Fruit fly (Drosophila melanogaster): ENCODE data around the gene CG32579.

Gene CG32579

DNA sequence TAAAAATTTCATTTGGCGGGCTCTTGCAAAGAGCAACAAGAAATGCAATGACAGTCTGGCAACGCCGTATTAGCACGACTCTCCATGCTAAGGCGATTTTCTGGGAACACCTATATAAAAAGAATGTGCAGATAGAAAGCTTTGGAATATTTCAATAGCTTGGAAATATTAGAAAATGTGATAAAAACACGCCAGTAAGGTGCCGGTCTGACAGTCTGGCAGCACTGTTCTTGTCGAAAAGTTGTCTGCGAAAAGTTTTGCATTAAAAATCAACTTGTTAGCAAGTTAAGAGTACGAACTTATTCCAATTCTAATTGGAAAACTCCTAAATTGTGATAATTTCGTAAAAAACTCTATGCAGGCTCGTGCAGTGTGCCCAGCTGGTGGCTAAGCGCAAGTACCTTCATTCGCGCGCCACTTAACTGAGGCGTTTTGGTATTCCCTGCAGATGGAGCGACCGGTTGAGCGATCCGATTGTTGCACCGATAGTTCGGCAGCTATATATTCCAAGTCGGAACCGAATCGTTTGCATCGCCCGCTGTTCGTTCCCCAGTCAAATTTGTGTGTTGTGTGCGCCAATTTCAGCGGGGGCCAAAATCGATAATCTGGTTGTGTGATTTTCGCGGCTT, 45.1 kb upstream of the CG32579 start, which contains the start of gene eas (continued):
- TF ChIP-seq CG11247 (GFP tag; IDR thresholded peaks at IDR 0.05) = no peak
- no peak for TF ChIP-seq CG3163 (GFP tag; optimal IDR thresholded peaks at IDR 0.05)
- TF ChIP-seq pfk (GFP tag; optimal IDR thresholded peaks at IDR 0.05) = no peak
- TF ChIP-seq fd3F (GFP tag; optimal IDR thresholded peaks at IDR 0.05) = no peak
- TF ChIP-seq Nf-YA (GFP tag; IDR thresholded peaks at IDR 0.05) = no peak
- no peak for TF ChIP-seq Mrtf (GFP tag; IDR thresholded peaks at IDR 0.05)
- TF ChIP-seq CG34224 (GFP tag; IDR thresholded peaks at IDR 0.05; ENCODE audit: partially characterized antibody) = peak; percentile 70
- no peak for TF ChIP-seq CG4854 (GFP tag; optimal IDR thresholded peaks at IDR 0.05)
- TF ChIP-seq D19B (GFP tag; optimal IDR thresholded peaks at IDR 0.05) = no peak
- no peak for TF ChIP-seq Atf-2 (GFP tag; optimal IDR thresholded peaks at IDR 0.05)
- TF ChIP-seq so (GFP tag; IDR thresholded peaks at IDR 0.05) = no peak
- peak; percentile 18 for TF ChIP-seq schlank (tag; optimal IDR thresholded peaks at IDR 0.05)
- TF ChIP-seq Bdp1 (GFP tag; optimal IDR thresholded peaks at IDR 0.05) = no peak
- TF ChIP-seq trem (tag; optimal IDR thresholded peaks at IDR 0.05) = peak; percentile 48
- TF ChIP-seq CrebB (tag; optimal IDR thresholded peaks at IDR 0.05) = no peak
- TF ChIP-seq H15 (GFP tag; IDR thresholded peaks at IDR 0.05) = no peak
- no peak for TF ChIP-seq CG3281 (GFP tag; optimal IDR thresholded peaks at IDR 0.05)
- peak; percentile 36 for TF ChIP-seq tin (GFP tag; optimal IDR thresholded peaks at IDR 0.05)
- TF ChIP-seq CG14965 (GFP tag; optimal IDR thresholded peaks at IDR 0.05; ENCODE audit: borderline replicate concordance) = no peak
- peak; percentile 87 for TF ChIP-seq BEAF-32 (GFP tag; optimal IDR thresholded peaks at IDR 0.05)
- no peak for TF ChIP-seq CG5953 (GFP tag; IDR thresholded peaks at IDR 0.05)
- TF ChIP-seq CG3407 (GFP tag; optimal IDR thresholded peaks at IDR 0.05) = no peak
- TF ChIP-seq CG10543 (GFP tag; optimal IDR thresholded peaks at IDR 0.05) = no peak
- no peak for TF ChIP-seq maf-S (GFP tag; optimal IDR thresholded peaks at IDR 0.05)
- TF ChIP-seq Sry-δ (GFP tag; optimal IDR thresholded peaks at IDR 0.05) = peak; percentile 86
- TF ChIP-seq hb (GFP tag; IDR thresholded peaks at IDR 0.05; ENCODE audit: partially characterized antibody) = peak; percentile 70
- TF ChIP-seq chm (GFP tag; IDR thresholded peaks at IDR 0.05) = peak; percentile 59; the same call in 1 of the 2 replicates
- TF ChIP-seq croc (GFP tag; conservative IDR thresholded peaks at IDR 0.05) = no peak
- no peak for TF ChIP-seq ab (GFP tag; optimal IDR thresholded peaks at IDR 0.05)
- peak; percentile 70 for TF ChIP-seq bbx (GFP tag; IDR thresholded peaks at IDR 0.05; ENCODE audit: partially characterized antibody)
- TF ChIP-seq bab2 (GFP tag; optimal IDR thresholded peaks at IDR 0.05) = no peak
- no peak for TF ChIP-seq CG11696 (GFP tag; IDR thresholded peaks at IDR 0.05)
- no peak for TF ChIP-seq ham (GFP tag; IDR thresholded peaks at IDR 0.05)
- TF ChIP-seq mld (GFP tag; IDR thresholded peaks at IDR 0.05; ENCODE audit: partially characterized antibody) = peak; percentile 29; the same call in 1 of the 3 replicates
- TF ChIP-seq NK7.1 (GFP tag; optimal IDR thresholded peaks at IDR 0.05) = no peak
- no peak for TF ChIP-seq HHEX (GFP tag; optimal IDR thresholded peaks at IDR 0.05)
- TF ChIP-seq sqz (GFP tag; optimal IDR thresholded peaks at IDR 0.05) = no peak
- TF ChIP-seq eyg (GFP tag; optimal IDR thresholded peaks at IDR 0.05) = no peak
- TF ChIP-seq CG15601 (tag; optimal IDR thresholded peaks at IDR 0.05) = peak; percentile 14
- TF ChIP-seq PHDP (tag; optimal IDR thresholded peaks at IDR 0.05) = no peak
- TF ChIP-seq CG17912 (GFP tag; optimal IDR thresholded peaks at IDR 0.05) = no peak
- TF ChIP-seq CG1233 (GFP tag; optimal IDR thresholded peaks at IDR 0.05) = no peak
- TF ChIP-seq CG1024 (GFP tag; IDR thresholded peaks at IDR 0.05) = no peak
- TF ChIP-seq CG32532 (GFP tag; IDR thresholded peaks at IDR 0.05) = peak; percentile 11; the same call in 1 of the 2 replicates
- TF ChIP-seq Neu2 (GFP tag; optimal IDR thresholded peaks at IDR 0.05; ENCODE audit: borderline replicate concordance) = no peak
- TF ChIP-seq MESR4 (GFP tag; optimal IDR thresholded peaks at IDR 0.05) = peak; percentile 21
- TF ChIP-seq jing (GFP tag; optimal IDR thresholded peaks at IDR 0.05) = no peak
- peak; percentile 27 for TF ChIP-seq Xbp1 (GFP tag; optimal IDR thresholded peaks at IDR 0.05)
- TF ChIP-seq CG11085 (GFP tag; IDR thresholded peaks at IDR 0.05) = no peak
- no peak for TF ChIP-seq CG12219 (GFP tag; optimal IDR thresholded peaks at IDR 0.05)
